Fruit fly (Drosophila melanogaster): ENCODE measurements around the gene chas.

The chas gene

dm6 chrX:17698864-17699504, 454 bp upstream of the chas start (continued):
- peak; percentile 91 for TF ChIP-seq CG2712 (tag; optimal IDR thresholded peaks at IDR 0.05)
- peak; percentile 87 for TF ChIP-seq tio (GFP tag; optimal IDR thresholded peaks at IDR 0.05)
- no peak for TF ChIP-seq dimm (GFP tag; IDR thresholded peaks at IDR 0.05)
- peak; percentile 47 for TF ChIP-seq Sry-δ (GFP tag; optimal IDR thresholded peaks at IDR 0.05)
- peak; percentile 75 for TF ChIP-seq CG14441 (GFP tag; IDR thresholded peaks at IDR 0.05)
- TF ChIP-seq CG5953 (GFP tag; IDR thresholded peaks at IDR 0.05): no peak
- TF ChIP-seq CG10267 (tag; optimal IDR thresholded peaks at IDR 0.05): peak; percentile 85
- peak; percentile 77 for TF ChIP-seq mam (GFP tag; optimal IDR thresholded peaks at IDR 0.05)
- TF ChIP-seq Ptx1 (GFP tag; IDR thresholded peaks at IDR 0.05): peak; percentile 82
- TF ChIP-seq chm (GFP tag; IDR thresholded peaks at IDR 0.05): no peak
- peak; percentile 53 for TF ChIP-seq Chrac-16 (GFP tag; optimal IDR thresholded peaks at IDR 0.05)
- no peak for TF ChIP-seq stwl (tag; optimal IDR thresholded peaks at IDR 0.05)
- peak; percentile 73 for TF ChIP-seq zen (tag; optimal IDR thresholded peaks at IDR 0.05)
- peak; percentile 74; the same call in 2 of the 3 replicates for TF ChIP-seq CG11093 (GFP tag; IDR thresholded peaks at IDR 0.05)
- TF ChIP-seq CG10209 (GFP tag; optimal IDR thresholded peaks at IDR 0.05): peak; percentile 89
- no peak for TF ChIP-seq nerfin-2 (GFP tag; IDR thresholded peaks at IDR 0.05; ENCODE audit: partially characterized antibody)
- peak; percentile 96 for TF ChIP-seq CG17361 (GFP tag; IDR thresholded peaks at IDR 0.05)
- peak; percentile 78 for TF ChIP-seq tin (GFP tag; optimal IDR thresholded peaks at IDR 0.05)
- TF ChIP-seq crol (GFP tag; IDR thresholded peaks at IDR 0.05): 0 out of 2 replicates have a peak, but pooled peaks have one; percentile 18
- peak; percentile 82 for TF ChIP-seq CG1602 (GFP tag; optimal IDR thresholded peaks at IDR 0.05)
- TF ChIP-seq CG4424 (GFP tag; optimal IDR thresholded peaks at IDR 0.05): peak; percentile 84
- TF ChIP-seq CG8765 (GFP tag; IDR thresholded peaks at IDR 0.05): no peak
- peak; percentile 57; the same call in 1 of the 3 replicates for TF ChIP-seq H15 (GFP tag; IDR thresholded peaks at IDR 0.05)
- TF ChIP-seq CG10321 (GFP tag; IDR thresholded peaks at IDR 0.05): peak; percentile 58; the same call in 1 of the 2 replicates
- TF ChIP-seq Ets65A (GFP tag): peak; percentile 98
- TF ChIP-seq vvl (GFP tag; IDR thresholded peaks at IDR 0.05): peak; percentile 69; the same call in 1 of the 2 replicates
- TF ChIP-seq danr (GFP tag; IDR thresholded peaks at IDR 0.05): peak; percentile 62; the same call in 1 of the 2 replicates
- TF ChIP-seq pnt (GFP tag; optimal IDR thresholded peaks at IDR 0.05): peak; percentile 67
- TF ChIP-seq cwo (GFP tag; optimal IDR thresholded peaks at IDR 0.05): peak; percentile 82
- TF ChIP-seq Bteb2 (GFP tag; optimal IDR thresholded peaks at IDR 0.05): peak; percentile 86
- no peak for TF ChIP-seq lov (optimal IDR thresholded peaks at IDR 0.05)
- no peak for TF ChIP-seq lov (GFP tag; IDR thresholded peaks at IDR 0.05)
- peak; percentile 77 for TF ChIP-seq HLH3B (GFP tag; IDR thresholded peaks at IDR 0.05)
- no peak for TF ChIP-seq Lpt (GFP tag; optimal IDR thresholded peaks at IDR 0.05)
- TF ChIP-seq CG13624 (GFP tag; optimal IDR thresholded peaks at IDR 0.05): peak; percentile 87
- TF ChIP-seq HHEX (GFP tag; optimal IDR thresholded peaks at IDR 0.05): peak; percentile 83
- peak; percentile 71 for TF ChIP-seq salm (tag; optimal IDR thresholded peaks at IDR 0.05)
- peak; percentile 48 for TF ChIP-seq mirr (GFP tag; optimal IDR thresholded peaks at IDR 0.05)
- no peak for TF ChIP-seq Opbp (GFP tag; IDR thresholded peaks at IDR 0.05; ENCODE audit: partially characterized antibody)
- peak; percentile 45; the same call in 1 of the 2 replicates for TF ChIP-seq sens-2 (GFP tag; IDR thresholded peaks at IDR 0.05)
- peak; percentile 80 for TF ChIP-seq CG6689 (GFP tag; IDR thresholded peaks at IDR 0.05)
- TF ChIP-seq NK7.1 (GFP tag; optimal IDR thresholded peaks at IDR 0.05): peak; percentile 79
- no peak for TF ChIP-seq CG6791 (GFP tag; IDR thresholded peaks at IDR 0.05; ENCODE audit: partially characterized antibody)
- no peak for TF ChIP-seq hbn (GFP tag; IDR thresholded peaks at IDR 0.05; ENCODE audit: partially characterized antibody)
- TF ChIP-seq HLH54F (GFP tag; optimal IDR thresholded peaks at IDR 0.05): peak; percentile 86
- peak; percentile 85 for TF ChIP-seq CG4328 (GFP tag; optimal IDR thresholded peaks at IDR 0.05)
- peak; percentile 73 for TF ChIP-seq E2f1 (GFP tag; IDR thresholded peaks at IDR 0.05)
- TF ChIP-seq CG11456 (GFP tag; IDR thresholded peaks at IDR 0.05): peak; percentile 79; the same call in 2 of the 3 replicates
- peak; percentile 47 for TF ChIP-seq jing (GFP tag; optimal IDR thresholded peaks at IDR 0.05)
- peak; percentile 62 for TF ChIP-seq Ada2b (GFP tag; IDR thresholded peaks at IDR 0.05)
- peak; percentile 43; the same call in 1 of the 2 replicates for TF ChIP-seq CG6272 (GFP tag; IDR thresholded peaks at IDR 0.05)

All from whole organism, embryonic.